Worm (Caenorhabditis elegans) whole organism, L4 larva: ENCODE results near the gene coh-3.

Source experiments
- F26F4.8 ChIP-seq: fragments of 200-800 bp; sonication (Bioruptor generic); conservative IDR thresholded peaks from 2 replicates; pipeline ENCODE4 v1.3.6; 2022; ENCODE audit warnings: missing genetic modification characterization, missing compliant biosample characterization
- F44E2.7 ChIP-seq: fragments of 200-800 bp; sonication (Bioruptor generic); IDR thresholded peaks from 2 replicates; pipeline ENCODE4 v2.1.2; 2022; ENCODE audit warnings: missing genetic modification characterization, missing compliant biosample characterization
- R02D3.7 ChIP-seq: fragments of 150-350 bp; sonication (generic microtip); optimal IDR thresholded peaks from 3 replicates; lab custom pipeline; 2014; ENCODE audit warnings: missing biosample characterization, missing genetic modification characterization
- T26A8.4 ChIP-seq: fragments of 200-800 bp; sonication (Bioruptor generic); IDR thresholded peaks from 2 replicates; pipeline ENCODE4 v1.3.6; 2022; ENCODE audit warnings: missing genetic modification characterization, missing compliant biosample characterization
- Y105C5A.15 ChIP-seq: fragments of 200-800 bp; sonication (Bioruptor generic); IDR thresholded peaks from 2 replicates; pipeline ENCODE4 v1.3.6; 2022; ENCODE audit warnings: missing genetic modification characterization, missing compliant biosample characterization
- aha-1 ChIP-seq: fragments of 150-350 bp; peaks from one replicate; lab custom pipeline; 2014; ENCODE audit warnings: missing biosample characterization, missing genetic modification characterization
- ceh-44 ChIP-seq: fragments of 200-800 bp; sonication (Bioruptor generic); IDR thresholded peaks from 2 replicates; pipeline ENCODE4 v1.3.6; 2022; ENCODE audit warnings: missing genetic modification reagents, missing genetic modification characterization, missing compliant biosample characterization
- cey-2 ChIP-seq: sonication (generic microtip); optimal IDR thresholded peaks from 3 replicates; lab custom pipeline; 2017; ENCODE audit warnings: missing genetic modification characterization, mild to moderate bottlenecking, missing compliant biosample characterization, antibody characterized with exemption, borderline replicate concordance; ENCODE audit not compliant: insufficient read depth
- ctbp-1 ChIP-seq: fragments of 200-800 bp; sonication (Bioruptor generic); IDR thresholded peaks from 2 replicates; pipeline ENCODE4 v1.3.6; 2022; ENCODE audit warnings: missing genetic modification reagents, missing genetic modification characterization, missing compliant biosample characterization
- daf-12 ChIP-seq: fragments of 150-350 bp; optimal IDR thresholded peaks from 2 replicates; lab custom pipeline; 2014; ENCODE audit warnings: missing biosample characterization, missing genetic modification reagents, missing genetic modification characterization
- dmd-6 ChIP-seq: fragments of 200-800 bp; sonication (Bioruptor generic); IDR thresholded peaks from 2 replicates; pipeline ENCODE4 v1.3.6; 2022; ENCODE audit warnings: missing genetic modification reagents, missing genetic modification characterization, missing compliant biosample characterization
- duxl-1 ChIP-seq: sonication (generic microtip); optimal IDR thresholded peaks from 2 replicates; lab custom pipeline; 2016; ENCODE audit warnings: mild to moderate bottlenecking, missing genetic modification characterization, moderate library complexity, missing compliant biosample characterization; ENCODE audit not compliant: poor library complexity
- dve-1 ChIP-seq: sonication (generic microtip); optimal IDR thresholded peaks from 2 replicates; lab custom pipeline; 2017; ENCODE audit warnings: antibody characterized with exemption, mild to moderate bottlenecking, missing genetic modification characterization, missing compliant biosample characterization; ENCODE audit not compliant: insufficient read depth
- egl-43 ChIP-seq: fragments of 200-800 bp; sonication (Bioruptor generic); IDR thresholded peaks from 2 replicates; pipeline ENCODE4 v1.3.6; 2022; ENCODE audit warnings: missing genetic modification reagents, missing genetic modification characterization, missing compliant biosample characterization
- fkh-10 ChIP-seq: fragments of 150-350 bp; optimal IDR thresholded peaks from 2 replicates; lab custom pipeline; 2014; ENCODE audit warnings: missing biosample characterization, missing genetic modification reagents, missing genetic modification characterization
- hlh-11 ChIP-seq: fragments of 200-800 bp; sonication (Bioruptor generic); optimal IDR thresholded peaks from 2 replicates; lab custom pipeline; 2018; ENCODE audit warnings: mild to moderate bottlenecking, missing genetic modification characterization, missing compliant biosample characterization
- hmg-1.1 ChIP-seq: fragments of 200-800 bp; sonication (Bioruptor generic); IDR thresholded peaks from 2 replicates; pipeline ENCODE4 v1.3.6; 2022; ENCODE audit warnings: missing genetic modification reagents, missing genetic modification characterization, missing compliant biosample characterization
- lin-1 ChIP-seq: fragments of 200-800 bp; sonication (Bioruptor generic); IDR thresholded peaks from 2 replicates; pipeline ENCODE4 v1.3.6; 2022; ENCODE audit warnings: missing genetic modification reagents, missing genetic modification characterization, missing compliant biosample characterization
- lin-15B ChIP-seq: fragments of 150-350 bp; sonication (generic microtip); optimal IDR thresholded peaks from 3 replicates; lab custom pipeline; 2014; ENCODE audit warnings: missing biosample characterization, missing genetic modification characterization
- madf-5 ChIP-seq, 2 experiments: fragments of 200-800 bp; sonication (Bioruptor generic); IDR thresholded peaks; 2 replicates each; pipeline ENCODE4 v1.3.6; 2022; ENCODE audit warnings: missing compliant biosample characterization in 2 of 2, missing genetic modification characterization in 2 of 2
- mdl-1 ChIP-seq, 2 experiments: fragments of 150-350 bp in 1 of 2; sonication (generic microtip) in 1 of 2; optimal IDR thresholded peaks; 2 replicates each; lab custom pipeline; 2014 to 2017; ENCODE audit warnings: missing biosample characterization in 2 of 2, missing genetic modification characterization in 2 of 2
- nhr-10 ChIP-seq: fragments of 150-350 bp; optimal IDR thresholded peaks from 2 replicates; lab custom pipeline; 2014; ENCODE audit warnings: missing biosample characterization, missing genetic modification characterization
- nhr-28 ChIP-seq: fragments of 150-350 bp; optimal IDR thresholded peaks from 2 replicates; lab custom pipeline; 2014; ENCODE audit warnings: missing biosample characterization, missing genetic modification characterization
- nhr-41 ChIP-seq: fragments of 200-800 bp; sonication (Bioruptor generic); IDR thresholded peaks from 2 replicates; pipeline ENCODE4 v1.3.6; 2022; ENCODE audit warnings: missing genetic modification reagents, missing genetic modification characterization, missing compliant biosample characterization
- nhr-42 ChIP-seq: fragments of 200-800 bp; sonication (Bioruptor generic); IDR thresholded peaks from 2 replicates; pipeline ENCODE4 v1.3.6; 2022; ENCODE audit warnings: missing genetic modification characterization, missing compliant biosample characterization
- pqm-1 ChIP-seq: sonication (generic microtip); optimal IDR thresholded peaks from 2 replicates; lab custom pipeline; 2017; ENCODE audit warnings: missing biosample characterization, missing genetic modification characterization
- snpc-4 ChIP-seq: fragments of 150-350 bp; optimal IDR thresholded peaks from 2 replicates; lab custom pipeline; 2014; ENCODE audit warnings: missing biosample characterization, missing genetic modification characterization
- tag-97 ChIP-seq: fragments of 200-800 bp; sonication (Bioruptor generic); IDR thresholded peaks from 2 replicates; pipeline ENCODE4 v1.3.6; 2022; ENCODE audit warnings: missing genetic modification characterization, missing compliant biosample characterization
- unc-130 ChIP-seq: sonication (generic microtip); optimal IDR thresholded peaks from 2 replicates; lab custom pipeline; 2016; ENCODE audit warnings: missing genetic modification reagents, missing genetic modification characterization, missing compliant biosample characterization
- unc-62 ChIP-seq, 3 experiments: fragments of 150-350 bp in 1 of 3; sonication (generic microtip); optimal IDR thresholded peaks in 2 of 3; peaks in 1 of 3; 1 replicate in 1 of 3; 2 replicates in 2 of 3; lab custom pipeline; 2014 to 2017; ENCODE audit warnings: missing biosample characterization in 3 of 3, missing genetic modification characterization in 3 of 3, missing genetic modification reagents in 3 of 3, missing genotype in 1 of 3
- vab-7 ChIP-seq: fragments of 200-800 bp; sonication (Bioruptor generic); IDR thresholded peaks from 2 replicates; pipeline ENCODE4 v1.3.6; 2022; ENCODE audit warnings: missing genetic modification reagents, missing genetic modification characterization, missing compliant biosample characterization
- zag-1 ChIP-seq: fragments of 150-350 bp; optimal IDR thresholded peaks from 2 replicates; lab custom pipeline; 2014; ENCODE audit warnings: missing biosample characterization, missing genetic modification characterization
- ztf-11 ChIP-seq: fragments of 150-350 bp; optimal IDR thresholded peaks from 2 replicates; lab custom pipeline; 2014; ENCODE audit warnings: missing biosample characterization, missing genetic modification characterization

coh-3 gene

ce11 chrV:14433584-14433983 is 23.6 kb upstream of the coh-3 start (continued):
- TF ChIP-seq nhr-41 (no peak), lin-1 (GFP tag; lab: Robert Waterston, UW) (no peak), nhr-42 (GFP tag; lab: Robert Waterston, UW) (no peak)
- TF ChIP-seq, all 104 proteins: peak for 0

ce11 chrV:14436195-14436594 is 21.0 kb upstream of the coh-3 start:
- no peak for TF ChIP-seq F44E2.7 (GFP tag; lab: Robert Waterston, UW)
- TF ChIP-seq snpc-4 (tag; lab: Kevin White, UChicago) = no peak
- no peak for TF ChIP-seq madf-5 (GFP tag; IDR thresholded peaks at IDR 0.05; lab: Robert Waterston, UW)
- TF ChIP-seq egl-43 (GFP tag; lab: Robert Waterston, UW) = no peak
- TF ChIP-seq nhr-28 (tag; lab: Kevin White, UChicago) = no peak
- no peak for TF ChIP-seq ctbp-1
- TF ChIP-seq fkh-10 = no peak
- no peak for TF ChIP-seq pqm-1 (tag; lab: Kevin White, UChicago)
- no peak for TF ChIP-seq nhr-10 (tag; lab: Kevin White, UChicago)
- TF ChIP-seq nhr-41 = no peak
- TF ChIP-seq F26F4.8 (GFP tag; lab: Robert Waterston, UW) = no peak
- no peak for TF ChIP-seq T26A8.4 (GFP tag; lab: Robert Waterston, UW)
- no peak for TF ChIP-seq daf-12
- TF ChIP-seq ztf-11 = no peak

ce11 chrV:14437355-14437754 is 19.9 kb upstream of the coh-3 start:
- no peak for TF ChIP-seq unc-130 (GFP tag; lab: Kevin White, UChicago)
- TF ChIP-seq snpc-4 (tag; lab: Kevin White, UChicago) = no peak
- TF ChIP-seq dve-1 (tag; lab: Kevin White, UChicago) = no peak
- TF ChIP-seq vab-7 (GFP tag; lab: Robert Waterston, UW) = no peak
- no peak for TF ChIP-seq Y105C5A.15
- no peak for TF ChIP-seq dmd-6 (GFP tag; lab: Robert Waterston, UW)
- TF ChIP-seq aha-1 (tag; lab: Kevin White, UChicago) = peak; percentile 11
- no peak for TF ChIP-seq cey-2 (tag; lab: Kevin White, UChicago)

- TF ChIP-seq pqm-1 (tag; lab: Kevin White, UChicago) (no peak), lin-15B (no peak), ctbp-1 (no peak), unc-62 (GFP tag; optimal IDR thresholded peaks at IDR 0.05 in 1 of 2; lab: Kevin White, UChicago) (peak in 1 of 2 experiments; percentile 57), unc-62 (tag; optimal IDR thresholded peaks at IDR 0.05; lab: Kevin White, UChicago) (no peak), T26A8.4 (GFP tag; lab: Robert Waterston, UW) (no peak), zag-1 (tag; lab: Kevin White, UChicago) (no peak), ceh-44 (GFP tag; lab: Robert Waterston, UW) (no peak), R02D3.7 (tag; lab: Kevin White, UChicago) (no peak), hlh-11 (tag; lab: Kevin White, UChicago) (no peak), duxl-1 (tag; lab: Kevin White, UChicago) (no peak), aha-1 (tag; lab: Kevin White, UChicago) (peak; percentile 91), tag-97 (GFP tag; lab: Robert Waterston, UW) (no peak)
Measured at ce11 chrV:14438099-14438739, 19.0 kb upstream of the coh-3 start.

- TF ChIP-seq mdl-1 (tag; optimal IDR thresholded peaks at IDR 0.05; lab: Kevin White, UChicago) (no peak), hmg-1.1 (GFP tag; lab: Robert Waterston, UW) (no peak), unc-62 (GFP tag; optimal IDR thresholded peaks at IDR 0.05 in 1 of 2; lab: Kevin White, UChicago) (peak in 1 of 2 experiments; percentile 97), unc-62 (tag; optimal IDR thresholded peaks at IDR 0.05; lab: Kevin White, UChicago) (no peak), aha-1 (tag; lab: Kevin White, UChicago) (peak; percentile 55), T26A8.4 (GFP tag; lab: Robert Waterston, UW) (no peak)
Measured at ce11 chrV:14439236-14439635, 18.0 kb upstream of the coh-3 start.
